Worm (Caenorhabditis elegans) whole organism, L2 larva: ENCODE results near the gene gmap-1.

Source experiments
- ZK546.5 ChIP-seq: sonication (generic microtip); optimal IDR thresholded peaks from 2 replicates; lab custom pipeline; 2017; ENCODE audit warnings: missing biosample characterization, missing genetic modification characterization
- blmp-1 ChIP-seq: sonication (generic microtip); optimal IDR thresholded peaks from 2 replicates; lab custom pipeline; 2017; ENCODE audit warnings: missing genetic modification characterization, mild to moderate bottlenecking, missing compliant biosample characterization, antibody characterized with exemption, moderate library complexity; ENCODE audit not compliant: insufficient read depth
- ceh-16 ChIP-seq: fragments of 150-350 bp; optimal IDR thresholded peaks from 2 replicates; lab custom pipeline; 2014; ENCODE audit warnings: missing biosample characterization, missing genetic modification characterization
- elt-1 ChIP-seq: fragments of 150-350 bp; optimal IDR thresholded peaks from 2 replicates; lab custom pipeline; 2014; ENCODE audit warnings: missing biosample characterization, missing genetic modification characterization
- elt-3 ChIP-seq: sonication (generic microtip); optimal IDR thresholded peaks from 2 replicates; lab custom pipeline; 2017; ENCODE audit warnings: missing biosample characterization, missing genetic modification characterization
- lsy-2 ChIP-seq, 2 experiments: fragments of 150-350 bp in 1 of 2; sonication (generic microtip) in 1 of 2; optimal IDR thresholded peaks; 2 replicates each; lab custom pipeline; 2014 to 2017; ENCODE audit warnings: missing biosample characterization in 2 of 2, missing genetic modification characterization in 2 of 2
- mab-5 ChIP-seq: fragments of 150-350 bp; optimal IDR thresholded peaks from 2 replicates; lab custom pipeline; 2014; ENCODE audit warnings: missing biosample characterization, missing genetic modification characterization
- mbf-1 ChIP-seq: sonication (generic microtip); optimal IDR thresholded peaks from 2 replicates; lab custom pipeline; 2017; ENCODE audit warnings: missing biosample characterization, missing genetic modification characterization
- nhr-12 ChIP-seq: fragments of 150-350 bp; optimal IDR thresholded peaks from 2 replicates; lab custom pipeline; 2014; ENCODE audit warnings: missing biosample characterization, missing genetic modification characterization
- nhr-237 ChIP-seq: fragments of 150-350 bp; optimal IDR thresholded peaks from 2 replicates; lab custom pipeline; 2014; ENCODE audit warnings: missing biosample characterization, missing genetic modification characterization
- nhr-77 ChIP-seq: fragments of 150-350 bp; optimal IDR thresholded peaks from 2 replicates; lab custom pipeline; 2014; ENCODE audit warnings: missing biosample characterization, missing genetic modification characterization
- snpc-4 ChIP-seq: fragments of 150-350 bp; optimal IDR thresholded peaks from 2 replicates; lab custom pipeline; 2014; ENCODE audit warnings: missing biosample characterization, missing genetic modification characterization

- TF ChIP-seq elt-1 (no peak), snpc-4 (tag; lab: Kevin White, UChicago) (no peak), ceh-16 (tag; lab: Kevin White, UChicago) (no peak), mab-5 (tag; lab: Kevin White, UChicago) (no peak), nhr-12 (tag; lab: Kevin White, UChicago) (no peak), lsy-2 (tag; optimal IDR thresholded peaks at IDR 0.05; lab: Kevin White, UChicago) (no peak), mbf-1 (tag; lab: Kevin White, UChicago) (no peak), elt-3 (tag; lab: Kevin White, UChicago) (no peak), ZK546.5 (tag; lab: Kevin White, UChicago) (no peak), nhr-237 (tag; lab: Kevin White, UChicago) (no peak), nhr-77 (tag; lab: Kevin White, UChicago) (no peak), blmp-1 (tag; lab: Kevin White, UChicago) (no peak)
These were observed 19.1 kb downstream of the gmap-1 start for ce11 chrX:12915693-12916092.
